Fruit fly (Drosophila melanogaster) Kc167 (cell line): ENCODE results near the gene CG16736.

Experiments
- Myc ChIP-seq: fragments of >200 bp; optimal IDR thresholded peaks from 2 replicates; lab custom pipeline; 2017; ENCODE audit warnings: missing external identifiers
- Sin3A ChIP-seq: fragments of >200 bp; optimal IDR thresholded peaks from 2 replicates; lab custom pipeline; 2018; ENCODE audit warnings: missing external identifiers
- h ChIP-seq: fragments of >200 bp; optimal IDR thresholded peaks from 3 replicates; lab custom pipeline; 2018; ENCODE audit warnings: missing external identifiers
- insv ChIP-seq: fragments of >200 bp; optimal IDR thresholded peaks from 3 replicates; lab custom pipeline; 2018; ENCODE audit warnings: missing external identifiers
- psq ChIP-seq: fragments of >200 bp; optimal IDR thresholded peaks from 2 replicates; lab custom pipeline; 2017; ENCODE audit warnings: missing external identifiers
- ttk ChIP-seq: sonication (Bioruptor generic); optimal IDR thresholded peaks from 2 replicates; lab custom pipeline; 2017; ENCODE audit warnings: missing external identifiers

Gene CG16736

dm6 chr3R:9229996-9230601 lies 27.4 kb downstream of the CG16736 start:
- TF ChIP-seq psq (lab: Kevin White, UChicago) (no peak), ttk (no peak), h (lab: Kevin White, UChicago) (no peak), Myc (lab: Kevin White, UChicago) (no peak), insv (lab: Kevin White, UChicago) (no peak), Sin3A (lab: Kevin White, UChicago) (no peak)

DNA sequence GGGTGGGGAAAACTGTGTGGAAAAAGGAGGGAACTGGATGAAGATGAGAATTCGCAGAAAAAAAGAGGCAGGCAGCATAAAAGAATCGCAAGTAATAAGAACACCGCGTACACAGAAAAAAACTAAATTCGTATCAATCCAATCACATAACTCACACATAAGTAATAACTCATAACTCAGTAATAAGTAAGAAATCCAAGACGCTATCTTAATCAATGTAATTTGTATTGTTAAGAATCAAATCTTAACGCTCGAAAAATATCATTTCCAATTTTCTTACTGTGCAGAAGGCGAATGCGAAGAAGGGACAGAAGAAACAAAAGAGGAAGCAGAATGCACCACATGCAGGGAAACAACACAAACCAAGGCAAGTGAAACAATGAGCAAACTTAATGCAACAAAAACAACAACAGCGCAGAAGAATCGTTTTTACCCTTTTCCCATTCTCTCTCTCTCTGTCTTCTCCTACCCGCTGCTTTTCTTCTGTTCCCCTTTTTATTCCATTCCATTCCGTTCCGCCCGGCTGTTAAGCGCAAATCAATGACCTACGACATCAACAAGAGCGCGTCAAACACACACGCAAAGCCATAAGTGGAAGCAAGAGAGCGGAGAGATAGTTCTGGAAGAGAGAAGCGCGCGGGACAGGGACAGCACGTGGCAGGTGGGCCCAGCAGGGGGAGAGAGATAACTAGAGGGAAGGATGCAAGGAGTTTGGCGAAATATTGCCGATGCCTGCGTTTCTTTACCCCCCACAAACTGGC lies 28.3 kb downstream of the CG16736 start:
- TF ChIP-seq ttk (no peak), psq (lab: Kevin White, UChicago) (peak; percentile 36), insv (lab: Kevin White, UChicago) (no peak), h (lab: Kevin White, UChicago) (no peak), Myc (lab: Kevin White, UChicago) (no peak), Sin3A (lab: Kevin White, UChicago) (no peak)

DNA sequence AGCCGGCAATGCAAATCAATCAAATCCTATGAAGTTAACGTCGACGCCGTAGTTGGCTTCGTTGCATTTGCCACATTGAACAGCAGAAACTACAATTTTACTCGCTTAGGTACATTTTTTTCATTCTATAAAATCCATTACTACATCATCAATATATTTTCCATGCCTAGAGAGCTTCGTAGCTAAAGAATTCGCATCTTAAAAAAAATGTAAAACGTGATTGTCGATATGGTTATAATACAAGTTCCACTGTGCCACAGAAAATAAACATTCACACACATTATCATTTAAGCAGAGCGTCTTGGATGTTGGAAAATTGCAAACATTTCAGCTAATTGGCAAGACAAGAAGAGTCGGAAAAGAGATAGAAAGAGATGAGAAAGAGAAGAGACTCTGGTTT lies 29.6 kb downstream of the CG16736 start:
- TF ChIP-seq insv (lab: Kevin White, UChicago), result no peak
- TF ChIP-seq h (lab: Kevin White, UChicago), result no peak
- TF ChIP-seq psq (lab: Kevin White, UChicago), result no peak
- no peak for TF ChIP-seq Sin3A (lab: Kevin White, UChicago)
- TF ChIP-seq ttk, result no peak
- TF ChIP-seq Myc (lab: Kevin White, UChicago), result no peak

dm6 chr3R:9227330-9227729 lies 30.2 kb downstream of the CG16736 start:
- TF ChIP-seq ttk, result no peak
- TF ChIP-seq psq (lab: Kevin White, UChicago), result no peak
- TF ChIP-seq Myc (lab: Kevin White, UChicago), result no peak
- no peak for TF ChIP-seq h (lab: Kevin White, UChicago)
- TF ChIP-seq Sin3A (lab: Kevin White, UChicago), result no peak
- no peak for TF ChIP-seq insv (lab: Kevin White, UChicago)

DNA sequence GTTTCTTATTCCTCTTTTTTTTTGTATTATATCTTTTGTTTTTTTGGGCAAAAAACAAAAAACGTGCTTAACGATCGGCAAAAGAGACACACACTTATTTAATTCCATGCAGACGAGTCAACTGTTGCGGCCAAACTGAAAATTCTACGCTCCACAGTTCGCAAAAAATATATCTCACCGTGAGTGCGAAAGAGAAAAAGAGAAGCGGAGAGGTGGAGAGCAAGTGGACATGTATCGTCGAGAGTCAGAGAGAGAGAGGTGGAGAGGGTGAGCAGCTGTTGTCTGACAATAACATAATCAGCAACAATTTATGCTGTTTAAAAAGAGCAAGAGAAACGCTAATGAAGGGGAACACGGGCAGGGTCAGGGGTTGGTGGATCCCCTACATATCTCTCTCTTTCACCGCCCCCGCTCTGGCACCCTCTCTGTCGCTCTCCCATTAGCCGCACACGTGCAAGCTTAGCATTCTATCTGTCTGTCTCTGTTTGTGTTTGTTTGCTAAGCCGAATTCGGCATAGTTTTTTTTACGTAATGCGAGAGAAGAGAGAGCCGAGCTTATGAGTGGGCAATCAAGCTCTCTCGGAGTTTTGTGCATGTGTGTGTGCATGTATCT lies 30.7 kb downstream of the CG16736 start:
- TF ChIP-seq insv (lab: Kevin White, UChicago) (no peak), ttk (no peak), Sin3A (lab: Kevin White, UChicago) (no peak), h (lab: Kevin White, UChicago) (no peak), psq (lab: Kevin White, UChicago) (no peak), Myc (lab: Kevin White, UChicago) (no peak)

- TF ChIP-seq ttk, result no peak
- no peak for TF ChIP-seq Myc (lab: Kevin White, UChicago)
- TF ChIP-seq Sin3A (lab: Kevin White, UChicago), result no peak
- no peak for TF ChIP-seq h (lab: Kevin White, UChicago)
- TF ChIP-seq psq (lab: Kevin White, UChicago), result no peak
- TF ChIP-seq insv (lab: Kevin White, UChicago), result no peak
Observed at dm6 chr3R:9226146-9226545, 31.4 kb downstream of the CG16736 start.

- no peak for TF ChIP-seq insv (lab: Kevin White, UChicago)
- TF ChIP-seq ttk, result no peak
- no peak for TF ChIP-seq Myc (lab: Kevin White, UChicago)
- no peak for TF ChIP-seq Sin3A (lab: Kevin White, UChicago)
- no peak for TF ChIP-seq h (lab: Kevin White, UChicago)
- TF ChIP-seq psq (lab: Kevin White, UChicago), result no peak
Observed at dm6 chr3R:9224807-9225206, 32.7 kb downstream of the CG16736 start.

- no peak for TF ChIP-seq psq (lab: Kevin White, UChicago)
- TF ChIP-seq Sin3A (lab: Kevin White, UChicago), result no peak
- no peak for TF ChIP-seq ttk
- no peak for TF ChIP-seq insv (lab: Kevin White, UChicago)
- TF ChIP-seq Myc (lab: Kevin White, UChicago), result no peak
- TF ChIP-seq h (lab: Kevin White, UChicago), result no peak
Observed at dm6 chr3R:9222355-9222754, 35.2 kb downstream of the CG16736 start.

dm6 chr3R:9220064-9220864 lies 37.3 kb downstream of the CG16736 start:
- no peak for TF ChIP-seq Myc (lab: Kevin White, UChicago)

DNA sequence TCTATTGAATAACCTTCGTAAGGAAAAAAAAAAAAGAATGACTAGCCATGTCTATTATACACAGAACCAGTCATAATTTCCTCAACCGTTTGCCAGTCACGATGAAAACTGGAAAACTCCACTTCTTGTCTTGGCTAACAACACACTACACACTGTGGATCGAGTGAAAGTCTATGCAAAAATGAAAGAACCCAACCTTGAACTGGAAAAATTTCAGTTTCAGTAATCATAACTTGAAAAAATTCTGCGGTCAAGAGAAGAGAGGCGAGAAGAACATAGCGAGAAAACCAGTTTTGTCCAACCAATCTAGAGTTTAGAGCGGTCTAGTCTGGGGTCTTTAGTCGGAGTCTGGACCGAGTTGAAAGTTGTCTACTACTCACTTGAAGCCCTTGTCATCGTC lies 39.9 kb downstream of the CG16736 start:
- TF ChIP-seq insv (lab: Kevin White, UChicago) (no peak), psq (lab: Kevin White, UChicago) (no peak)

dm6 chr3R:9215551-9215950 lies 42.0 kb downstream of the CG16736 start:
- TF ChIP-seq Sin3A (lab: Kevin White, UChicago), result no peak
- no peak for TF ChIP-seq Myc (lab: Kevin White, UChicago)
- no peak for TF ChIP-seq ttk
- TF ChIP-seq h (lab: Kevin White, UChicago), result no peak
- TF ChIP-seq insv (lab: Kevin White, UChicago), result no peak
- no peak for TF ChIP-seq psq (lab: Kevin White, UChicago)
